Worm (Caenorhabditis elegans): ENCODE results near the gene srt-32.

Gene srt-32

ce11 chrV:14597005-14597680, 37.7 kb downstream of the srt-32 start, which contains the start of gene pes-9:
Gene pes-9 (minus strand): TSS chrV:14597034.
- TF ChIP-seq ztf-23 (GFP tag; IDR thresholded peaks at IDR 0.05): no peak
- no peak for TF ChIP-seq ztf-29 (GFP tag; IDR thresholded peaks at IDR 0.05)
- TF ChIP-seq klf-2 (GFP tag; conservative IDR thresholded peaks at IDR 0.05): no peak
- TF ChIP-seq ref-1 (GFP tag; conservative IDR thresholded peaks at IDR 0.05): no peak
- no peak for TF ChIP-seq med-1 (GFP tag; optimal IDR thresholded peaks at IDR 0.05; ENCODE audit: insufficient read depth)
- no peak for TF ChIP-seq flt-1 (GFP tag; IDR thresholded peaks at IDR 0.05)
- no peak for TF ChIP-seq tab-1 (GFP tag; IDR thresholded peaks at IDR 0.05)
- TF ChIP-seq cog-1 (tag; optimal IDR thresholded peaks at IDR 0.05): no peak
- TF ChIP-seq T22C8.4 (GFP tag; IDR thresholded peaks at IDR 0.05): no peak

DNA sequence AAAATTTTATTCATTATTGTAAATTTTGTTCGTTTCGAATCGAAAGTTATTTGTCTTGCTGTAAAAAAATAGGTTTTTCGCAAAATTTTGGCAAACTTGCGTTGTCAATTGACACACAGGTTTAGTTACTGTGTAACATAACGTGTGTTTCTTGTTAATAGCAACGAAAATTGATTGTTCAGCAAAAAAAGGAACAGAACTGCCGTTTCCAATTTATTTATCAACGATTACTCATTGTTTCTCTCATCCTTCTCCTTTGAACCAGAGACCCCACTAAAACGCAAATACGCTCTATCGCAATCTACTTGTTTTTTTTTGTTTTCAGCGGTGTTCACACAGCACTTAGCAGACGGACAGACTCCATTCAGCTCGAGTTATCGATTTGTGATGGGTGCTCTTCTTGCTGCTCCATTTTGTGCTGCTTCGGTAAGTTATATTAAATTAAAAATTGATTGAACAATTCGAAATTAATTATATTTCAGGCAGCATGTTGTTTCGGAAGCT, 38.3 kb downstream of the srt-32 start, which contains the start of gene R11H6.2:
R11H6.2 (plus strand) TSS at position 326 of the 504 bp plus-strand sequence.
- no peak for TF ChIP-seq cog-1 (tag; optimal IDR thresholded peaks at IDR 0.05)
- no peak for TF ChIP-seq klf-2 (GFP tag; conservative IDR thresholded peaks at IDR 0.05)
- TF ChIP-seq ref-1 (GFP tag; conservative IDR thresholded peaks at IDR 0.05): no peak

DNA sequence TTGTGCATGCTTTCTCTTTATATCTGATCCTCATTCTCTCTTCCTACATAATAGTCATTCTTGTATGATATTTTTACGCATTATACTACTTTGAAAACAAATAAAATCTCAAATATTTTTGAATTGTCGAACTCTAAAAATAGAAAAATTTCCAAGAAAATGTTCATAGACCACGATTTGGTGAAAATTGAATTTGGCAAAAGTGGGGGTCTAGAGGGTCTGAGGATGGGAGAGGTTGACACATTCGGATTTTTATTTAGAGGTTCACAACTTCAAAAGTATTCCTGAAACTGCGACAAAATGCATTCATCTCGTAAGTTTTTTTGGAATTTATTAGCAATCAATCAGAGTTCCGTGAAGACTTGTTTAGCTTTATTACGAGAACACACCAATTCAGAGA, 40.6 kb downstream of the srt-32 start, which contains the start of gene glb-22:
glb-22 (plus strand) TSS at position 301 of the 400 bp plus-strand sequence.
- TF ChIP-seq ztf-29 (GFP tag; IDR thresholded peaks at IDR 0.05) (no peak), ztf-23 (GFP tag; IDR thresholded peaks at IDR 0.05) (no peak), klf-2 (GFP tag; conservative IDR thresholded peaks at IDR 0.05) (no peak), med-1 (GFP tag; optimal IDR thresholded peaks at IDR 0.05; ENCODE audit: insufficient read depth) (no peak), T22C8.4 (GFP tag; IDR thresholded peaks at IDR 0.05) (no peak), cog-1 (tag; optimal IDR thresholded peaks at IDR 0.05) (no peak), flt-1 (GFP tag; IDR thresholded peaks at IDR 0.05) (no peak), tab-1 (GFP tag; IDR thresholded peaks at IDR 0.05) (no peak), ref-1 (GFP tag; conservative IDR thresholded peaks at IDR 0.05) (no peak)

DNA sequence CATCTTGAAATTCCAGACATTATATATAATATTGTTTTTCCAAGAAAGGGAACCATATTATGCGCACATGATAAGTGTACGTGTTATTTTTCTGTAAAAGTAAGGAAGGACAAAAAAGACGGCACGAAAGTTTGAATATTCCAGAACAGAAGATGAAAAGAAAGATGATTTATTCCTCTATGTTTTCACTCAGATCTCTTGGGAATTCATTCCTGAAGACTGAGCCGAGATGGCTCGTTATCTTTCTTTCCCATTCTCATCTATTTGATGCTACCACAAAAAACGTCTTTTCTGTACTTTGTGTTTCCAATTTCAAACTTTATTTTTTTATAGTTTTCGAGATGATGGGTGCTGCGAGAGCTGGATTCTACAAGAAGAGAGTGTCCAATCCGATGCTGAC, 44.3 kb downstream of the srt-32 start:
- no peak for TF ChIP-seq ztf-23 (GFP tag; IDR thresholded peaks at IDR 0.05)
- TF ChIP-seq klf-2 (GFP tag; conservative IDR thresholded peaks at IDR 0.05): no peak
- TF ChIP-seq ztf-29 (GFP tag; IDR thresholded peaks at IDR 0.05): no peak
- TF ChIP-seq ref-1 (GFP tag; conservative IDR thresholded peaks at IDR 0.05): no peak

ce11 chrV:14609643-14610042, 50.2 kb downstream of the srt-32 start, which contains the start of gene R11H6.4:
Gene R11H6.4 (plus strand): TSS chrV:14609943.
- TF ChIP-seq med-1 (GFP tag; optimal IDR thresholded peaks at IDR 0.05; ENCODE audit: insufficient read depth) (no peak), klf-2 (GFP tag; conservative IDR thresholded peaks at IDR 0.05) (no peak), ztf-23 (GFP tag; IDR thresholded peaks at IDR 0.05) (no peak), ref-1 (GFP tag; conservative IDR thresholded peaks at IDR 0.05) (no peak), tab-1 (GFP tag; IDR thresholded peaks at IDR 0.05) (no peak), T22C8.4 (GFP tag; IDR thresholded peaks at IDR 0.05) (no peak), flt-1 (GFP tag; IDR thresholded peaks at IDR 0.05) (no peak), cog-1 (tag; optimal IDR thresholded peaks at IDR 0.05) (no peak), ztf-29 (GFP tag; IDR thresholded peaks at IDR 0.05) (no peak)

DNA sequence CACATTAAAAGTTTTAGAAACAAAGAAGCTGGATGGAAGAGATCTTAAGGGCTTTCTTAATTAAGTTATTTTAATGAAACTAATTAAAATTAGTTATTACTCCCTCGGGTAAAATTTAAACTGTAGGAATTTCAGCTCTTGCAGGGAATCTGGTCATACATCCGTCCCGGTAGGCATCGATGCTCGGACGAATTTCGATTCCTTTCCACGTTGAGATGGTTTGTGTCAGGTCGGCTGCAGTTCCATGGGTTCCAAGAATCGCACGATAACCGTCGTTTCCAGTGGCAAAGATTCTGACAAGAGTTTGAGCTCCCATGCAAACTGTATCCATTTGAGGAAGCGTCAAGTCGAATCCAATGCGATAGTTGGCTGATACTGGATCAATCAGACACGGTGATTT, 51.4 kb downstream of the srt-32 start:
- TF ChIP-seq klf-2 (GFP tag; conservative IDR thresholded peaks at IDR 0.05) (no peak), cog-1 (tag; optimal IDR thresholded peaks at IDR 0.05) (no peak), flt-1 (GFP tag; IDR thresholded peaks at IDR 0.05) (no peak), tab-1 (GFP tag; IDR thresholded peaks at IDR 0.05) (no peak), ref-1 (GFP tag; conservative IDR thresholded peaks at IDR 0.05) (no peak), T22C8.4 (GFP tag; IDR thresholded peaks at IDR 0.05) (no peak), med-1 (GFP tag; optimal IDR thresholded peaks at IDR 0.05; ENCODE audit: insufficient read depth) (no peak)

Measured in whole organism, midembryonic.